Fruit fly (Drosophila melanogaster): ENCODE data around the gene Pus7.

Pus7 gene

dm6 chr3L:8480944-8481343 is 28.9 kb upstream of the Pus7 start:
- TF ChIP-seq Sox102F (GFP tag; optimal IDR thresholded peaks at IDR 0.05) (peak; percentile 28), svp (GFP tag) (peak; percentile 69), Hr39 (GFP tag; optimal IDR thresholded peaks at IDR 0.05) (no peak)

- peak; percentile 71; the same call in 2 of the 3 replicates for TF ChIP-seq CG8119 (GFP tag; IDR thresholded peaks at IDR 0.05)
- TF ChIP-seq Hr39 (GFP tag; optimal IDR thresholded peaks at IDR 0.05), result no peak
- TF ChIP-seq Ets96B (tag; optimal IDR thresholded peaks at IDR 0.05), result peak; percentile 51
- peak; percentile 55 for TF ChIP-seq fkh (GFP tag; optimal IDR thresholded peaks at IDR 0.05)
- TF ChIP-seq esn (GFP tag; optimal IDR thresholded peaks at IDR 0.05), result peak; percentile 78
- TF ChIP-seq Gug (GFP tag; IDR thresholded peaks at IDR 0.05), result peak; percentile 52
- no peak for TF ChIP-seq fd59A (GFP tag; optimal IDR thresholded peaks at IDR 0.05)
- TF ChIP-seq CG15336 (GFP tag; IDR thresholded peaks at IDR 0.05), result peak; percentile 79
- TF ChIP-seq CG31627 (GFP tag; optimal IDR thresholded peaks at IDR 0.05), result peak; percentile 63
- TF ChIP-seq topi (GFP tag; optimal IDR thresholded peaks at IDR 0.05), result peak; percentile 69
- TF ChIP-seq vri (GFP tag; optimal IDR thresholded peaks at IDR 0.05), result no peak
- no peak for TF ChIP-seq CG16779 (tag; optimal IDR thresholded peaks at IDR 0.05)
- TF ChIP-seq Hr4 (GFP tag; optimal IDR thresholded peaks at IDR 0.05), result no peak
- no peak for TF ChIP-seq Eip75B (GFP tag; optimal IDR thresholded peaks at IDR 0.05)
- TF ChIP-seq Sox15 (GFP tag; optimal IDR thresholded peaks at IDR 0.05), result peak; percentile 19
- TF ChIP-seq dsx (GFP tag; optimal IDR thresholded peaks at IDR 0.05; ENCODE audit: poor library complexity, severe bottlenecking), result peak; percentile 82
- no peak for TF ChIP-seq CG3919 (GFP tag; optimal IDR thresholded peaks at IDR 0.05)
- TF ChIP-seq CG9139 (GFP tag; optimal IDR thresholded peaks at IDR 0.05), result peak; percentile 19
- TF ChIP-seq fd85E (GFP tag; optimal IDR thresholded peaks at IDR 0.05), result no peak
- peak; percentile 14 for TF ChIP-seq CG8319 (GFP tag; optimal IDR thresholded peaks at IDR 0.05)
- peak; percentile 55 for TF ChIP-seq Lpt (GFP tag; optimal IDR thresholded peaks at IDR 0.05)
- peak; percentile 33 to 55 for TF ChIP-seq ss (GFP tag; optimal IDR thresholded peaks at IDR 0.05)
- TF ChIP-seq Sox102F (GFP tag; optimal IDR thresholded peaks at IDR 0.05), result no peak
- TF ChIP-seq CG3032 (tag; optimal IDR thresholded peaks at IDR 0.05), result peak; percentile 52
- TF ChIP-seq CG8632 (GFP tag; optimal IDR thresholded peaks at IDR 0.05), result peak; percentile 47
- TF ChIP-seq lz (GFP tag; optimal IDR thresholded peaks at IDR 0.05), result peak; percentile 70
- TF ChIP-seq CG6792 (GFP tag; optimal IDR thresholded peaks at IDR 0.05), result peak; percentile 56
- no peak for TF ChIP-seq OdsH (GFP tag; optimal IDR thresholded peaks at IDR 0.05)
- TF ChIP-seq Eip78C (GFP tag), result peak; percentile 92
- TF ChIP-seq svp (GFP tag), result no peak
- peak; percentile 14 for TF ChIP-seq CG7368 (GFP tag; optimal IDR thresholded peaks at IDR 0.05)
- TF ChIP-seq cyc (GFP tag; optimal IDR thresholded peaks at IDR 0.05), result peak; percentile 57
- TF ChIP-seq achi (GFP tag; optimal IDR thresholded peaks at IDR 0.05), result peak; percentile 67
- no peak for TF ChIP-seq CG6276 (GFP tag; optimal IDR thresholded peaks at IDR 0.05)
- TF ChIP-seq salr (GFP tag; optimal IDR thresholded peaks at IDR 0.05), result peak; percentile 16 to 42
- TF ChIP-seq CG10669 (GFP tag; optimal IDR thresholded peaks at IDR 0.05), result peak; percentile 54
- TF ChIP-seq CG34406 (GFP tag; optimal IDR thresholded peaks at IDR 0.05), result peak; percentile 60
- TF ChIP-seq spab (GFP tag; optimal IDR thresholded peaks at IDR 0.05), result no peak
- TF ChIP-seq CG11294 (GFP tag; IDR thresholded peaks at IDR 0.05), result no peak; the same call in 1 of the 2 replicates
- peak; percentile 36 for TF ChIP-seq CG1621 (tag; optimal IDR thresholded peaks at IDR 0.05)
- TF ChIP-seq CG11762 (GFP tag; optimal IDR thresholded peaks at IDR 0.05; ENCODE audit: insufficient read depth), result peak; percentile 38
- peak; percentile 81 for TF ChIP-seq eg (GFP tag; IDR thresholded peaks at IDR 0.05)
- TF ChIP-seq CG6854 (GFP tag; optimal IDR thresholded peaks at IDR 0.05), result peak; percentile 6
- no peak for TF ChIP-seq pdm3 (GFP tag; optimal IDR thresholded peaks at IDR 0.05)
- no peak for TF ChIP-seq net (GFP tag; optimal IDR thresholded peaks at IDR 0.05)
- TF ChIP-seq Sox14 (GFP tag; optimal IDR thresholded peaks at IDR 0.05), result peak; percentile 76
- no peak for TF ChIP-seq CG32006 (GFP tag; optimal IDR thresholded peaks at IDR 0.05)
- peak; percentile 78 for TF ChIP-seq CG6163 (GFP tag; IDR thresholded peaks at IDR 0.05)
- no peak for TF ChIP-seq Ets21C (GFP tag; optimal IDR thresholded peaks at IDR 0.05)
- TF ChIP-seq CG11902 (GFP tag; optimal IDR thresholded peaks at IDR 0.05), result no peak
Observed at dm6 chr3L:8506975-8507441, 2.8 kb upstream of the Pus7 start, which contains the start of gene CG43163. CG43163 (minus strand) TSS chr3L:8507146.

All from whole organism, prepupa.